Fruit fly (Drosophila melanogaster) whole organism: ENCODE results near the gene Jasper.

ENCODE experiments used
- CG8478 ChIP-seq: fragments of >200 bp; optimal IDR thresholded peaks from 2 replicates; lab custom pipeline; 2018; ENCODE audit warnings: inconsistent platforms
- EcR ChIP-seq, 2 experiments: fragments of >200 bp; optimal IDR thresholded peaks; 2 replicates each; lab custom pipeline; 2017; ENCODE audit warnings: missing biosample characterization in 2 of 2, missing genetic modification characterization in 2 of 2, missing genetic modification reagents in 2 of 2
- pan ChIP-seq: fragments of >200 bp; optimal IDR thresholded peaks from 2 replicates; lab custom pipeline; 2017
- psq ChIP-seq: fragments of >200 bp; optimal IDR thresholded peaks from 2 replicates; lab custom pipeline; 2017

- TF ChIP-seq psq (lab: Kevin White, UChicago) (no peak), pan (lab: Kevin White, UChicago) (no peak), EcR (GFP tag; optimal IDR thresholded peaks at IDR 0.05; lab: Kevin White, UChicago) (no peak), CG8478 (lab: Kevin White, UChicago) (no peak)
Measured at dm6 chr3R:30056592-30057135, 4.3 kb downstream of the Jasper start, which contains the start of the genes CG7950 and Rpp14a.
